Fruit fly (Drosophila melanogaster) whole organism, embryonic: Measurements from ENCODE around the gene SKIP.
A peak's percentile ranks its signal among the peaks of the same experiment; 100 is the strongest.

Experiments
- Abd-B ChIP-seq: fragments of 200-800 bp; sonication (Bioruptor generic); optimal IDR thresholded peaks from 2 replicates; lab custom pipeline; 2018; ENCODE audit warnings: missing biosample characterization, mild to moderate bottlenecking, missing genetic modification characterization, moderate library complexity
- Asciz ChIP-seq: fragments of 200-800 bp; sonication (Bioruptor generic); optimal IDR thresholded peaks from 2 replicates; lab custom pipeline; 2017; ENCODE audit warnings: missing biosample characterization, mild to moderate bottlenecking, missing genetic modification characterization, missing genetic modification reagents
- Bdp1 ChIP-seq: fragments of 200-800 bp; sonication (Bioruptor generic); optimal IDR thresholded peaks from 3 replicates; lab custom pipeline; 2016; ENCODE audit warnings: missing biosample characterization, missing genetic modification characterization
- Blimp-1 ChIP-seq: fragments of 200-800 bp; sonication (Bioruptor generic); optimal IDR thresholded peaks from 3 replicates; lab custom pipeline; 2018; ENCODE audit warnings: missing biosample characterization, missing genetic modification characterization, mild to moderate bottlenecking, moderate library complexity, missing genetic modification reagents
- BtbVII ChIP-seq: fragments of 200-800 bp; sonication (Bioruptor generic); optimal IDR thresholded peaks from 3 replicates; lab custom pipeline; 2017; ENCODE audit warnings: missing biosample characterization, mild to moderate bottlenecking, missing genetic modification characterization
- CG10321 ChIP-seq: fragments of 200-800 bp; sonication (Bioruptor generic); IDR thresholded peaks from 2 replicates; pipeline ENCODE4 v1.3.6; 2022; ENCODE audit warnings: missing biosample characterization, missing genetic modification characterization
- CG12236 ChIP-seq: fragments of 200-800 bp; sonication (Bioruptor generic); optimal IDR thresholded peaks from 2 replicates; lab custom pipeline; 2016; ENCODE audit warnings: missing biosample characterization, missing genetic modification characterization
- CG1233 ChIP-seq: fragments of 200-800 bp; sonication (Bioruptor generic); optimal IDR thresholded peaks from 4 replicates; lab custom pipeline; 2018; ENCODE audit warnings: missing biosample characterization, mild to moderate bottlenecking, missing genetic modification characterization
- CG12659 ChIP-seq: fragments of 200-800 bp; sonication (Bioruptor generic); optimal IDR thresholded peaks from 3 replicates; lab custom pipeline; 2017; ENCODE audit warnings: mild to moderate bottlenecking, missing biosample characterization, missing genetic modification reagents, missing genetic modification characterization
- CG15011 ChIP-seq: fragments of 200-800 bp; sonication (Bioruptor generic); optimal IDR thresholded peaks from 3 replicates; lab custom pipeline; 2018; ENCODE audit warnings: missing biosample characterization, mild to moderate bottlenecking, missing genetic modification characterization
- CG17802 ChIP-seq: fragments of 200-800 bp; sonication (Bioruptor generic); optimal IDR thresholded peaks from 2 replicates; lab custom pipeline; 2018; ENCODE audit warnings: missing biosample characterization, mild to moderate bottlenecking, missing genetic modification characterization, moderate library complexity
- CG17912 ChIP-seq: fragments of 200-800 bp; sonication (Bioruptor generic); optimal IDR thresholded peaks from 2 replicates; lab custom pipeline; 2018; ENCODE audit warnings: missing biosample characterization, mild to moderate bottlenecking, missing genetic modification characterization
- CG1832 ChIP-seq: fragments of 200-800 bp; sonication (Bioruptor generic); optimal IDR thresholded peaks from 2 replicates; lab custom pipeline; 2017; ENCODE audit warnings: missing biosample characterization, mild to moderate bottlenecking, missing genetic modification characterization, inconsistent platforms
- CG18619 ChIP-seq: fragments of 200-800 bp; sonication (Bioruptor generic); optimal IDR thresholded peaks from 3 replicates; lab custom pipeline; 2017; ENCODE audit warnings: missing biosample characterization, mild to moderate bottlenecking, missing genetic modification characterization
- CG2202 ChIP-seq: fragments of 200-800 bp; sonication (Bioruptor generic); optimal IDR thresholded peaks from 2 replicates; lab custom pipeline; 2018; ENCODE audit warnings: missing biosample characterization, mild to moderate bottlenecking, missing genetic modification characterization
- CG2875 ChIP-seq: fragments of 200-800 bp; sonication (Bioruptor generic); optimal IDR thresholded peaks from 2 replicates; lab custom pipeline; 2017; ENCODE audit warnings: missing biosample characterization, mild to moderate bottlenecking, missing genetic modification characterization, missing genetic modification reagents
- CG3065 ChIP-seq: fragments of 200-800 bp; sonication (Bioruptor generic); optimal IDR thresholded peaks from 2 replicates; lab custom pipeline; 2016; ENCODE audit warnings: missing biosample characterization, missing genetic modification characterization
- CG8281 ChIP-seq: fragments of 200-800 bp; sonication (Bioruptor generic); optimal IDR thresholded peaks from 2 replicates; lab custom pipeline; 2018; ENCODE audit warnings: missing biosample characterization, mild to moderate bottlenecking, missing genetic modification characterization, moderate library complexity
- CG8388 ChIP-seq: fragments of 200-800 bp; sonication (Bioruptor generic); optimal IDR thresholded peaks from 2 replicates; lab custom pipeline; 2019; ENCODE audit warnings: missing biosample characterization, mild to moderate bottlenecking, missing genetic modification characterization, moderate library complexity
- D19A ChIP-seq: fragments of 200-800 bp; optimal IDR thresholded peaks from 3 replicates; lab custom pipeline; 2019; ENCODE audit warnings: missing biosample characterization, mild to moderate bottlenecking, missing genetic modification characterization, moderate library complexity
- Deaf1 ChIP-seq: fragments of 200-800 bp; optimal IDR thresholded peaks from 3 replicates; lab custom pipeline; 2019; ENCODE audit warnings: missing biosample characterization, mild to moderate bottlenecking, missing genetic modification characterization, moderate library complexity
- Elba2 ChIP-seq: fragments of 200-800 bp; sonication (Bioruptor generic); optimal IDR thresholded peaks from 3 replicates; lab custom pipeline; 2016; ENCODE audit warnings: missing biosample characterization, missing genetic modification characterization
- Hey ChIP-seq: fragments of 200-800 bp; sonication (Bioruptor generic); optimal IDR thresholded peaks from 3 replicates; lab custom pipeline; 2018; ENCODE audit warnings: missing biosample characterization, mild to moderate bottlenecking, missing genetic modification characterization
- MESR4 ChIP-seq: fragments of 200-800 bp; sonication (Bioruptor generic); optimal IDR thresholded peaks from 2 replicates; lab custom pipeline; 2018; ENCODE audit warnings: missing biosample characterization, mild to moderate bottlenecking, missing genetic modification characterization, moderate library complexity
- Myb ChIP-seq: fragments of 200-800 bp; sonication (Bioruptor generic); optimal IDR thresholded peaks from 2 replicates; lab custom pipeline; 2016; ENCODE audit warnings: missing biosample characterization, missing genetic modification characterization
- Oaz ChIP-seq: fragments of 200-800 bp; sonication (Bioruptor generic); IDR thresholded peaks from 2 replicates; pipeline ENCODE4 v1.3.6; 2022; ENCODE audit warnings: missing biosample characterization, missing genetic modification characterization
- Sox102F ChIP-seq: fragments of 200-800 bp; sonication (Bioruptor generic); optimal IDR thresholded peaks from 2 replicates; lab custom pipeline; 2018; ENCODE audit warnings: missing biosample characterization, mild to moderate bottlenecking, missing genetic modification characterization, moderate library complexity
- ap ChIP-seq: fragments of 200-800 bp; sonication (Bioruptor generic); IDR thresholded peaks from 2 replicates; pipeline ENCODE4 v1.3.6; 2022; ENCODE audit warnings: missing biosample characterization, missing genetic modification characterization
- bsh ChIP-seq, 2 experiments: fragments of 200-800 bp; sonication (Bioruptor generic); optimal IDR thresholded peaks; 2 replicates each; lab custom pipeline; 2017 to 2018; ENCODE audit warnings: mild to moderate bottlenecking in 2 of 2, missing biosample characterization in 2 of 2, missing genetic modification characterization in 2 of 2, moderate library complexity in 1 of 2
- dimm ChIP-seq: fragments of 200-800 bp; sonication (Bioruptor generic); IDR thresholded peaks from 2 replicates; pipeline ENCODE4 v1.3.6; 2022; ENCODE audit warnings: missing biosample characterization, missing genetic modification characterization
- dmrt99B ChIP-seq: fragments of 200-800 bp; sonication (Bioruptor generic); optimal IDR thresholded peaks from 2 replicates; lab custom pipeline; 2018; ENCODE audit warnings: missing biosample characterization, mild to moderate bottlenecking, missing genetic modification characterization, moderate library complexity
- eyg ChIP-seq: fragments of 200-800 bp; sonication (Bioruptor generic); optimal IDR thresholded peaks from 3 replicates; lab custom pipeline; 2016; ENCODE audit warnings: missing biosample characterization, missing genetic modification characterization
- gsb-n ChIP-seq: fragments of 200-800 bp; sonication (Bioruptor generic); optimal IDR thresholded peaks from 3 replicates; lab custom pipeline; 2018; ENCODE audit warnings: missing biosample characterization, mild to moderate bottlenecking, missing genetic modification characterization
- her ChIP-seq: fragments of 200-800 bp; sonication (Bioruptor generic); optimal IDR thresholded peaks from 2 replicates; lab custom pipeline; 2016; ENCODE audit warnings: missing biosample characterization, missing genetic modification characterization
- kni ChIP-seq: fragments of 200-800 bp; sonication (Bioruptor generic); optimal IDR thresholded peaks from 3 replicates; lab custom pipeline; 2017; ENCODE audit warnings: mild to moderate bottlenecking, missing biosample characterization, missing genetic modification reagents, missing genetic modification characterization
- lab ChIP-seq: fragments of 200-800 bp; sonication (Bioruptor generic); optimal IDR thresholded peaks from 3 replicates; lab custom pipeline; 2017; ENCODE audit warnings: missing biosample characterization, missing genetic modification characterization, mild to moderate bottlenecking, moderate library complexity, missing genetic modification reagents
- lola ChIP-seq, 3 experiments: fragments of >200 bp in 2 of 3; fragments of 200-800 bp in 1 of 3; sonication (Bioruptor generic) in 1 of 3; optimal IDR thresholded peaks; 2 replicates each; lab custom pipeline; 2017 to 2019; ENCODE audit warnings: missing biosample characterization in 3 of 3, missing genetic modification characterization in 3 of 3, mild to moderate bottlenecking in 1 of 3, moderate library complexity in 1 of 3
- row ChIP-seq: fragments of 200-800 bp; sonication (Bioruptor generic); IDR thresholded peaks from 3 replicates; pipeline ENCODE4 v1.3.6; 2022; ENCODE audit warnings: missing biosample characterization, missing genetic modification characterization
- sc ChIP-seq, 3 experiments: fragments of >200 bp in 2 of 3; fragments of 200-800 bp in 1 of 3; sonication (Bioruptor generic) in 1 of 3; optimal IDR thresholded peaks; 2 replicates in 2 of 3; 3 replicates in 1 of 3; lab custom pipeline; 2017; ENCODE audit warnings: mild to moderate bottlenecking in 1 of 3, missing biosample characterization in 1 of 3, missing genetic modification characterization in 1 of 3, missing genetic modification reagents in 1 of 3
- sd ChIP-seq: fragments of 200-800 bp; sonication (Bioruptor generic); optimal IDR thresholded peaks from 3 replicates; lab custom pipeline; 2018; ENCODE audit warnings: missing biosample characterization, mild to moderate bottlenecking, missing genetic modification characterization, moderate library complexity
- sens ChIP-seq: fragments of 200-800 bp; sonication (Bioruptor generic); peaks from one replicate; lab custom pipeline; 2016; ENCODE audit warnings: missing biosample characterization, missing genetic modification characterization
- sug ChIP-seq: fragments of 200-800 bp; optimal IDR thresholded peaks from 2 replicates; lab custom pipeline; 2019; ENCODE audit warnings: missing biosample characterization, mild to moderate bottlenecking, missing genetic modification characterization, moderate library complexity
- tap ChIP-seq: fragments of 200-800 bp; optimal IDR thresholded peaks from 3 replicates; lab custom pipeline; 2019; ENCODE audit warnings: missing biosample characterization, mild to moderate bottlenecking, missing genetic modification characterization, moderate library complexity
- tin ChIP-seq: fragments of 200-800 bp; sonication (Bioruptor generic); optimal IDR thresholded peaks from 3 replicates; lab custom pipeline; 2016; ENCODE audit warnings: missing biosample characterization, missing genetic modification characterization
- twi ChIP-seq: fragments of 200-800 bp; optimal IDR thresholded peaks from 2 replicates; lab custom pipeline; 2019; ENCODE audit warnings: missing biosample characterization, mild to moderate bottlenecking, missing genetic modification characterization, moderate library complexity
- unpg ChIP-seq: fragments of 200-800 bp; sonication (Bioruptor generic); optimal IDR thresholded peaks from 3 replicates; lab custom pipeline; 2018; ENCODE audit warnings: missing biosample characterization, mild to moderate bottlenecking, missing genetic modification characterization, moderate library complexity

Gene SKIP

DNA sequence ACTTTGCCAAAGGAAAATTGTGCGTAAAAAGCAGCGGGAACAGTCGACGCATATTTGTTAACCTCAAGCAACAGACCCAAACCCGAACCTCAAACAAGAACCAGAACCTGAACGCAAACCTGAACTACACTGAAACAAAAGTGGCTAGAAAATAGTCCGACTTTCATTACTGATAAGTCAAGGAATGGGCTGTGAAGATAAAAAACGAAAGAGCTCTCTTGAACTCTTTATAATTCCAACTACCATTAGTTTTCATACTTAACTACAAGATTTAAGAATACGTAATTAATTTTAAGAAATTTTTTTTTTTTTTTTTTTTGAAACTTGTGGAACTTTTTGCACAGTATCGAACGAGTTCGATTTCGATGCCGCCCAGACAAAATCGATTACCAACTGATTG is 71.9 kb downstream of the SKIP start (continued):
- no peak for TF ChIP-seq dmrt99B (tag; lab: Kevin White, UChicago)
- no peak for TF ChIP-seq sd (tag; lab: Kevin White, UChicago)
- TF ChIP-seq bsh (GFP tag; optimal IDR thresholded peaks at IDR 0.05; lab: Kevin White, UChicago), result peak in 1 of 2 experiments; percentile 13
- no peak for TF ChIP-seq CG17802 (tag; lab: Kevin White, UChicago)

- TF ChIP-seq CG17912 (GFP tag; lab: Kevin White, UChicago) (no peak), Elba2 (GFP tag; lab: Kevin White, UChicago) (peak; percentile 70), Myb (no peak)
Measured at dm6 chr3R:22211524-22211923, 77.9 kb downstream of the SKIP start, which contains the start of gene Gld2. TSS of gene Gld2 (plus strand) at chr3R:22211824.

dm6 chr3R:22220814-22221213 is 87.2 kb downstream of the SKIP start:
- TF ChIP-seq CG12659 (no peak), her (GFP tag; lab: Kevin White, UChicago) (no peak), Sox102F (GFP tag; lab: Kevin White, UChicago) (peak; percentile 76), CG15011 (GFP tag; lab: Kevin White, UChicago) (no peak), Oaz (GFP tag; lab: Robert Waterston, UW) (no peak), sug (no peak), CG10321 (GFP tag; lab: Robert Waterston, UW) (no peak), CG2202 (tag; lab: Kevin White, UChicago) (no peak), MESR4 (GFP tag; lab: Kevin White, UChicago) (no peak), gsb-n (tag; lab: Kevin White, UChicago) (peak; percentile 9), row (GFP tag; lab: Robert Waterston, UW) (peak; percentile 31; the same call in 1 of the 3 replicates), sc (optimal IDR thresholded peaks at IDR 0.05; lab: Kevin White, UChicago) (no peak), sc (GFP tag; optimal IDR thresholded peaks at IDR 0.05; lab: Kevin White, UChicago) (peak; percentile 11), CG8281 (no peak), Asciz (GFP tag; lab: Kevin White, UChicago) (peak; percentile 21), CG3065 (GFP tag; lab: Kevin White, UChicago) (no peak), Blimp-1 (GFP tag; lab: Kevin White, UChicago) (peak; percentile 47), CG1233 (GFP tag; lab: Kevin White, UChicago) (no peak), BtbVII (GFP tag; lab: Kevin White, UChicago) (no peak), CG18619 (GFP tag; lab: Kevin White, UChicago) (no peak), CG2875 (GFP tag; lab: Kevin White, UChicago) (peak; percentile 2), D19A (tag; lab: Kevin White, UChicago) (peak; percentile 38), CG1832 (no peak), CG8388 (GFP tag; lab: Kevin White, UChicago) (peak; percentile 60), Abd-B (no peak), tap (tag; lab: Kevin White, UChicago) (peak; percentile 32), dimm (GFP tag; lab: Robert Waterston, UW) (no peak), lola (GFP tag; optimal IDR thresholded peaks at IDR 0.05; lab: Kevin White, UChicago) (peak in 1 of 3 experiments; percentile 11), Bdp1 (GFP tag; lab: Kevin White, UChicago) (no peak), lab (peak; percentile 20), twi (tag; lab: Kevin White, UChicago) (no peak), ap (GFP tag; lab: Robert Waterston, UW) (peak; percentile 67), Deaf1 (no peak), tin (GFP tag; lab: Kevin White, UChicago) (no peak), CG12236 (GFP tag; lab: Kevin White, UChicago) (no peak), kni (GFP tag; lab: Kevin White, UChicago) (no peak), sens (GFP tag; lab: Kevin White, UChicago) (peak; percentile 22), eyg (GFP tag; lab: Kevin White, UChicago) (no peak), Hey (no peak), unpg (GFP tag; lab: Kevin White, UChicago) (peak; percentile 37)
